Fruit fly (Drosophila melanogaster): Measurements from ENCODE around the gene CG14563.
A peak's percentile ranks its signal among the peaks of the same experiment; 100 is the strongest.

The CG14563 gene

DNA sequence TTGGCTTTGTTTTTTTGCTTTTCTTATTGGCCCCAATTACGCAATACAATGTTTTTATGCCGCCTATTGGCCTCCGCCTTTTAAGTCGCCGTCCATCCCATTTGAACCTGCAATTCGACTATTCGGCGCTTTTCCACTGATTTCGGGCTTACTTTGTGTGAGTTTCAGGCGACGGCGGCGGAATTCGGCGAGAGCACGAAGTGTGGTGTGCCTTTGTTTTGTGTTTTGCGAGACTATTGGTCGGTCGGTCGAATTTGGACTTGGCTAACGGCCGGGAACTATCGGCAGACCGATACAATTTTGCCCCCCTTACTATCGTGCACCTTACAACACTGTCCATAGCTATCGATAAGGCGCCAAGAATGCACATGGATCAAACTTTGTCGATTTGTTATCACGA, 1.1 kb downstream of the CG14563 start, which contains the start of gene P5CDh1 (continued):
- TF ChIP-seq CG18764 (GFP tag; optimal IDR thresholded peaks at IDR 0.05) (no peak), CG1024 (GFP tag; IDR thresholded peaks at IDR 0.05) (no peak), nau (GFP tag; optimal IDR thresholded peaks at IDR 0.05) (no peak), CG2116 (GFP tag; optimal IDR thresholded peaks at IDR 0.05) (peak; percentile 90), CG3838 (GFP tag; optimal IDR thresholded peaks at IDR 0.05) (no peak), Nf-YA (GFP tag; IDR thresholded peaks at IDR 0.05) (no peak), CG6272 (GFP tag; IDR thresholded peaks at IDR 0.05) (peak; percentile 25; the same call in 1 of the 2 replicates), Abd-B (GFP tag; optimal IDR thresholded peaks at IDR 0.05) (no peak), ftz-f1 (GFP tag; optimal IDR thresholded peaks at IDR 0.05) (peak; percentile 27), ac (GFP tag; optimal IDR thresholded peaks at IDR 0.05) (no peak), bcd (GFP tag; optimal IDR thresholded peaks at IDR 0.05) (peak; percentile 1), Sry-β (GFP tag; optimal IDR thresholded peaks at IDR 0.05) (no peak), Dp (GFP tag; optimal IDR thresholded peaks at IDR 0.05) (peak; percentile 97), CG10565 (GFP tag; optimal IDR thresholded peaks at IDR 0.05) (no peak), CG7963 (GFP tag; IDR thresholded peaks at IDR 0.05; ENCODE audit: partially characterized antibody) (peak; percentile 82), Ets97D (GFP tag; optimal IDR thresholded peaks at IDR 0.05) (peak; percentile 86), CG34224 (GFP tag; IDR thresholded peaks at IDR 0.05; ENCODE audit: partially characterized antibody) (peak; percentile 87), Asciz (GFP tag; optimal IDR thresholded peaks at IDR 0.05) (no peak), BEAF-32 (GFP tag; optimal IDR thresholded peaks at IDR 0.05) (peak; percentile 86), Drgx (GFP tag; IDR thresholded peaks at IDR 0.05) (no peak; the same call in 1 of the 2 replicates), CG15601 (tag; optimal IDR thresholded peaks at IDR 0.05) (no peak), BtbVII (GFP tag; optimal IDR thresholded peaks at IDR 0.05) (no peak), CG7372 (GFP tag; IDR thresholded peaks at IDR 0.05) (no peak), CG32767 (GFP tag; IDR thresholded peaks at IDR 0.05) (no peak), CG32532 (GFP tag; IDR thresholded peaks at IDR 0.05) (peak; percentile 65), CG10431 (GFP tag; optimal IDR thresholded peaks at IDR 0.05) (no peak), CG6689 (GFP tag; IDR thresholded peaks at IDR 0.05) (no peak), tup (GFP tag; optimal IDR thresholded peaks at IDR 0.05) (no peak), row (GFP tag; IDR thresholded peaks at IDR 0.05) (peak; percentile 38; the same call in 2 of the 3 replicates), CG4282 (GFP tag; optimal IDR thresholded peaks at IDR 0.05) (peak; percentile 11), zfh2 (GFP tag; optimal IDR thresholded peaks at IDR 0.05) (peak; percentile 49), Dfd (GFP tag; optimal IDR thresholded peaks at IDR 0.05) (no peak), sens-2 (GFP tag; IDR thresholded peaks at IDR 0.05) (no peak), dan (GFP tag; IDR thresholded peaks at IDR 0.05) (no peak), CG9609 (GFP tag; optimal IDR thresholded peaks at IDR 0.05) (peak; percentile 45), CG10321 (GFP tag; IDR thresholded peaks at IDR 0.05) (no peak), CG31388 (GFP tag; optimal IDR thresholded peaks at IDR 0.05) (no peak), dati (GFP tag; IDR thresholded peaks at IDR 0.05) (no peak), Sox102F (GFP tag; optimal IDR thresholded peaks at IDR 0.05) (no peak), CG8359 (GFP tag; optimal IDR thresholded peaks at IDR 0.05; ENCODE audit: borderline replicate concordance) (no peak), Scr (GFP tag; IDR thresholded peaks at IDR 0.05; ENCODE audit: partially characterized antibody) (peak; percentile 86), Sry-δ (GFP tag; optimal IDR thresholded peaks at IDR 0.05) (peak; percentile 81), GATAe (GFP tag; conservative IDR thresholded peaks at IDR 0.05) (no peak), Ptx1 (GFP tag; IDR thresholded peaks at IDR 0.05) (no peak), sna (GFP tag; IDR thresholded peaks at IDR 0.05; ENCODE audit: partially characterized antibody) (peak; percentile 90), Mes4 (GFP tag; optimal IDR thresholded peaks at IDR 0.05) (no peak), CG4820 (GFP tag; optimal IDR thresholded peaks at IDR 0.05) (no peak), gce (GFP tag; IDR thresholded peaks at IDR 0.05) (no peak), da (GFP tag; optimal IDR thresholded peaks at IDR 0.05) (no peak), disco-r (GFP tag; optimal IDR thresholded peaks at IDR 0.05) (no peak), CG30403 (GFP tag; optimal IDR thresholded peaks at IDR 0.05) (peak; percentile 26), E2f2 (GFP tag; IDR thresholded peaks at IDR 0.05) (peak; percentile 99)

All from whole organism, embryonic.